Worm (Caenorhabditis elegans): ENCODE results near the gene com-1.

The com-1 gene

DNA sequence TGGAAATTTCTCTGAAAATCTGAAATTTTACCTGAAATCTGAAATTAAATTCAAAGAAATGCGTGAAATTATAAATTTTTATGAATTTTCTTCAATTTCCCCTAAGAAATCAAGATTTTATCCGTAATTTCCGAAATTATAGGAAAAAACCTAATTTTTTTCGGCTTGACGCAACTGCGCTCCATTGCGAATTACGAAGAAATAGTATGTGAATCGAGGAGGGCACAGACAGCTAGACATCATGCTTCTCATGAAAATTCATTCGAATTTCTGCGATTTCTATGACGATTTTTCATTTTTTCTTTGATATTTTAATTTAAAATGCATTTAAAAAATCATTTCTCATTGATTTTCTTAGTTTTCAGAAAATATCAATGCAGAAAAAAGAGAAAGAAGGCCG lies 14.2 kb upstream of the com-1 start:
- no peak for TF ChIP-seq hmg-4 (GFP tag; optimal IDR thresholded peaks at IDR 0.05)
- no peak for TF ChIP-seq sea-1 (GFP tag; conservative IDR thresholded peaks at IDR 0.05)
- no peak for TF ChIP-seq B0310.2 (tag; optimal IDR thresholded peaks at IDR 0.05)
- TF ChIP-seq F13C5.2 (tag; optimal IDR thresholded peaks at IDR 0.05): no peak
- TF ChIP-seq hmbx-1 (tag; optimal IDR thresholded peaks at IDR 0.05): no peak
- TF ChIP-seq aly-1 (tag; optimal IDR thresholded peaks at IDR 0.05): no peak
- TF ChIP-seq hnd-1 (tag; optimal IDR thresholded peaks at IDR 0.05): no peak
- TF ChIP-seq tbx-11 (GFP tag; IDR thresholded peaks at IDR 0.05): no peak
- no peak for TF ChIP-seq flt-1 (GFP tag; IDR thresholded peaks at IDR 0.05)
- no peak for TF ChIP-seq ceh-36 (tag; optimal IDR thresholded peaks at IDR 0.05)
- TF ChIP-seq ets-7 (tag; optimal IDR thresholded peaks at IDR 0.05): no peak
- TF ChIP-seq pes-1 (GFP tag; IDR thresholded peaks at IDR 0.05): no peak

DNA sequence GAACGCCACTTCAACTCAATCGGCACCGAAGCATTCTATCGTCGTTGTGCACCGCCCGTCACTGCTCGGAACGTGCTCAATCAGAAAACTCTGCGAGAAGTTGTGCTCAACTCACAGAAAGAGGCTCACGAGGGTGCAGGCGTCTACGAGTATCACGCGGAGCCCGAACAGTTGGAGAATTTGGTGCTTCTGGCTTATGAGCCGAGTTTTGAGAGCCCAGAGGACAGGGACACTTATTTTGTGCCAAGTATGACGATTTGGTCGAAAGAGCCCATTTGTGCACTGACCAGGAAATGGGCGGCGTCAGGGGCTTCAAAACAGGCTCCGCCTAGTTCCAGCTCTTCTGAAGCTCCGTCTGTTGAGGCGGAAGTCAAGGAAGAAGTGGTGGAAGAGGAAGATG lies 7.3 kb upstream of the com-1 start:
- TF ChIP-seq F13C5.2 (tag; optimal IDR thresholded peaks at IDR 0.05) (no peak), hmbx-1 (tag; optimal IDR thresholded peaks at IDR 0.05) (no peak), ceh-13 (GFP tag; optimal IDR thresholded peaks at IDR 0.05) (no peak), pes-1 (GFP tag; IDR thresholded peaks at IDR 0.05) (no peak), hnd-1 (tag; optimal IDR thresholded peaks at IDR 0.05) (no peak), sea-1 (GFP tag; conservative IDR thresholded peaks at IDR 0.05) (no peak)

ce11 chrIII:10894220-10894619 lies 1.9 kb upstream of the com-1 start, which contains the start of gene fbxb-87:
Gene fbxb-87 (plus strand): TSS chrIII:10894520.
- no peak for TF ChIP-seq ceh-36 (tag; optimal IDR thresholded peaks at IDR 0.05)
- TF ChIP-seq hmg-4 (GFP tag; optimal IDR thresholded peaks at IDR 0.05): no peak
- no peak for TF ChIP-seq hmbx-1 (tag; optimal IDR thresholded peaks at IDR 0.05)
- TF ChIP-seq pes-1 (GFP tag; IDR thresholded peaks at IDR 0.05): no peak
- TF ChIP-seq B0310.2 (tag; optimal IDR thresholded peaks at IDR 0.05): no peak
- TF ChIP-seq scrt-1 (GFP tag; IDR thresholded peaks at IDR 0.05): no peak
- no peak for TF ChIP-seq ama-1 (optimal IDR thresholded peaks at IDR 0.05)
- TF ChIP-seq tra-4 (tag; optimal IDR thresholded peaks at IDR 0.05): no peak
- no peak for TF ChIP-seq ets-7 (tag; optimal IDR thresholded peaks at IDR 0.05)
- no peak for TF ChIP-seq tbx-37 (GFP tag; conservative IDR thresholded peaks at IDR 0.05)
- TF ChIP-seq tbx-11 (GFP tag; IDR thresholded peaks at IDR 0.05): no peak
- TF ChIP-seq aly-1 (tag; optimal IDR thresholded peaks at IDR 0.05): no peak
- TF ChIP-seq flt-1 (GFP tag; IDR thresholded peaks at IDR 0.05): no peak
- TF ChIP-seq ceh-13 (GFP tag; optimal IDR thresholded peaks at IDR 0.05): no peak
- no peak for TF ChIP-seq sea-1 (GFP tag; conservative IDR thresholded peaks at IDR 0.05)
- TF ChIP-seq hnd-1 (tag; optimal IDR thresholded peaks at IDR 0.05): no peak

DNA sequence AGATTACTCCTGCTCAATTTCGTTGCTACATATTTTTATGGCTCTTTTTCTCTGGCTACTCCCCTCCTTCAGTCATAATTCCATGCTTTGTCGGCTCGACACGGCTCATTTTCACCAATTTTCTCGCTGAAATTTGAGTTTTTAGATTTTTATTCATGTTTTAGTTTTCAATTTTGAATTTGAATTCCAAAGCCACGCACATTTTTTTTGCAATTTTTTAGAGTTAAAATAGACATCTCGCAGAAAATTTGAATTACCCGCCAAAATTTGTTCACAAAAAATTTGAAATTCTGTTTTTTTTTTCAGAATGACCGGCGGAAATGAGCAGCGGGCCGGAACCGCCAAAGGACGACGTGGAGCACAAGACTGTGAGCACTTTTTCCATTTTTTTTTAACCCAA lies 6.2 kb downstream of the com-1 start, which contains the start of gene unc-119:
unc-119 (plus strand) TSS at position 301 of the 400 bp plus-strand sequence.
- no peak for TF ChIP-seq tbx-37 (GFP tag; conservative IDR thresholded peaks at IDR 0.05)
- TF ChIP-seq F13C5.2 (tag; optimal IDR thresholded peaks at IDR 0.05): no peak
- TF ChIP-seq flt-1 (GFP tag; IDR thresholded peaks at IDR 0.05): no peak
- TF ChIP-seq aly-1 (tag; optimal IDR thresholded peaks at IDR 0.05): no peak
- TF ChIP-seq ama-1 (optimal IDR thresholded peaks at IDR 0.05): no peak
- TF ChIP-seq ceh-13 (GFP tag; optimal IDR thresholded peaks at IDR 0.05): no peak
- no peak for TF ChIP-seq tbx-11 (GFP tag; IDR thresholded peaks at IDR 0.05)
- no peak for TF ChIP-seq scrt-1 (GFP tag; IDR thresholded peaks at IDR 0.05)
- no peak for TF ChIP-seq hmbx-1 (tag; optimal IDR thresholded peaks at IDR 0.05)
- no peak for TF ChIP-seq B0310.2 (tag; optimal IDR thresholded peaks at IDR 0.05)

DNA sequence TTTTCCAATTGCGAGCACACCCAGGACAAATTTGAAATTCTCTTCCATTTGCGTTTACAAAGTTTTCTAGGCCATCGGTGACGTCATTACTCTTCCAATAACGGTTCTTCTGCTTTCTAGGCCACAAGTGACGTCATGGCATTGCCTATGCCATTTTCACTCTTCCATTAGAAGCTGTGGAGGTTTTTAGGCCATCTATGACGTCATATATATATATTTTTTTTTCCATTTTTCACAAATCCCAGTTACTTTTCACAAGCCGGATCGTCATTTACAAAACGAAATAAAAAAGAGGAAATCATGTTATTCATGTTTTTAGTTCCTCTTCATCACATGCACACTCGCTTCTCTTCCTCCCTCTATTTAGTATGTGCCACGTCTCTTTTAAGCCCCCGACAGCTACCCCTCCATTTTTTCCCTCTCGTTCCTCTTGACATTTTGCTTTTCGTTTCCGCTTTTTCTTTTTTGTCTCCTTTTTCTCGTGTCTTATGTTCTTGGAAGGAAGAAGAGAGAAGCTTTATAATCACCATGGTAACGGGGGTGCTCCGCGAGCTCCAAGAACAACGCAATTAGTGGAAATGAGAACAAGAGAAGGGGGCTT lies 6.9 kb downstream of the com-1 start:
- TF ChIP-seq ceh-13 (GFP tag; optimal IDR thresholded peaks at IDR 0.05) (no peak), ets-7 (tag; optimal IDR thresholded peaks at IDR 0.05) (no peak), ceh-36 (tag; optimal IDR thresholded peaks at IDR 0.05) (no peak), aly-1 (tag; optimal IDR thresholded peaks at IDR 0.05) (no peak), scrt-1 (GFP tag; IDR thresholded peaks at IDR 0.05) (no peak), pes-1 (GFP tag; IDR thresholded peaks at IDR 0.05) (no peak), sea-1 (GFP tag; conservative IDR thresholded peaks at IDR 0.05) (no peak), hmbx-1 (tag; optimal IDR thresholded peaks at IDR 0.05) (no peak)

DNA sequence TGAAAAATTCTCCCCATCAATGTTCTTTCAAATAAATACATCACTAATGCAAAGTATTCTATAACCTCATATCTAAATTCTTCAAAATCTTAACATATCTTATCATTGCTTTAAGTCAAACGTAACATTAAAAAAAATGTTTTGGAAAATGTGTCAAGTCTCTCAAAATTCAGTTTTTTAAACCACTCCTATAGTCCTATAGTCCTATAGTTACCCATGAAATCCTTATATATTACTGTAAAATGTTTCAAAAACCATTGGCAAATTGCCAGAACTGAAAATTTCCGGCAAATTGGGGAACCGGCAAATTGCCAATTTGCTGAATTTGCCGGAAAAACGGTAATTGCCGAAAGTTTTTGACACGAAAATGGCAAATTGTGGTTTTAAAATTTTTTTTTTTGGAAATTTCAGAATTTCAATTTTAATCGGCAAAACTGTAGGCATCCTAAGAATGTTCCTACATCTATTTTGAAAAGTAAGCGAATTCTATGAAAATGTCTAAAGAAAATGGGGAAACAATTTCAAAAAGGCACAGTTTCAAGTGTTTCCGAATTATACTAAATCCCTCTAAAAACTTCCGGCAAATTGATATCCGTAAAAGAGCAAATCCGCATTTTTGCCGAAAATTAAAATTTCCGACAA lies 8.3 kb downstream of the com-1 start:
- TF ChIP-seq hnd-1 (tag; optimal IDR thresholded peaks at IDR 0.05): no peak
- TF ChIP-seq flt-1 (GFP tag; IDR thresholded peaks at IDR 0.05): no peak
- no peak for TF ChIP-seq ets-7 (tag; optimal IDR thresholded peaks at IDR 0.05)
- TF ChIP-seq aly-1 (tag; optimal IDR thresholded peaks at IDR 0.05): no peak
- TF ChIP-seq ceh-13 (GFP tag; optimal IDR thresholded peaks at IDR 0.05): no peak
- no peak for TF ChIP-seq tbx-37 (GFP tag; conservative IDR thresholded peaks at IDR 0.05)
- TF ChIP-seq sea-1 (GFP tag; conservative IDR thresholded peaks at IDR 0.05): no peak
- no peak for TF ChIP-seq tbx-11 (GFP tag; IDR thresholded peaks at IDR 0.05)

DNA sequence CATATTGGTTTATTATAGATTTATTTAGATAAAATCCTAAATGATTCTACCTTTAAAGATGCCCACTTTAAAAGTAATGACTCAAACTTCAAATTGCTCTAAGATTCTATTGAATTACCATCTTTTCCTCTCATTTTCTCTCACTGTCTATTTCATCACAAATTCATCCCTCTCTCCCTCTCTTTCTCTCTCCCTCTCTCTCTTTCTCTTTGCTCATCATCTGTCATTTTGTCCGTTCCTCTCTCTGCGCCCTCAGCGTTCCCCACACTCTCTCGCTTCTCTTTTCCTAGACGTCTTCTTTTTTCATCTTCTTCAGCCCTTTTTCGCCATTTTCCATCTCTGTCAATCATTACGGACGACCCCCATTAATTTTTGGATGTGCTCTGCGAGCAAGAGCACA lies 8.9 kb downstream of the com-1 start:
- no peak for TF ChIP-seq tbx-37 (GFP tag; conservative IDR thresholded peaks at IDR 0.05)
- TF ChIP-seq aly-1 (tag; optimal IDR thresholded peaks at IDR 0.05): no peak
- no peak for TF ChIP-seq hmg-4 (GFP tag; optimal IDR thresholded peaks at IDR 0.05)
- no peak for TF ChIP-seq sea-1 (GFP tag; conservative IDR thresholded peaks at IDR 0.05)
- no peak for TF ChIP-seq scrt-1 (GFP tag; IDR thresholded peaks at IDR 0.05)
- no peak for TF ChIP-seq tra-4 (tag; optimal IDR thresholded peaks at IDR 0.05)
- TF ChIP-seq F13C5.2 (tag; optimal IDR thresholded peaks at IDR 0.05): no peak

ce11 chrIII:10906325-10906724 lies 10.2 kb downstream of the com-1 start:
- TF ChIP-seq F13C5.2 (tag; optimal IDR thresholded peaks at IDR 0.05): no peak
- no peak for TF ChIP-seq B0310.2 (tag; optimal IDR thresholded peaks at IDR 0.05)
- no peak for TF ChIP-seq ceh-13 (GFP tag; optimal IDR thresholded peaks at IDR 0.05)
- no peak for TF ChIP-seq pes-1 (GFP tag; IDR thresholded peaks at IDR 0.05)
- no peak for TF ChIP-seq tbx-37 (GFP tag; conservative IDR thresholded peaks at IDR 0.05)
- peak; percentile 30 for TF ChIP-seq ceh-36 (tag; optimal IDR thresholded peaks at IDR 0.05)
- no peak for TF ChIP-seq sea-1 (GFP tag; conservative IDR thresholded peaks at IDR 0.05)
- TF ChIP-seq flt-1 (GFP tag; IDR thresholded peaks at IDR 0.05): no peak
- TF ChIP-seq ets-7 (tag; optimal IDR thresholded peaks at IDR 0.05): no peak

All from whole organism, early embryonic.